Fruit fly (Drosophila melanogaster) whole organism, pupa: ENCODE measurements around the gene Fer1.

Source experiments
- CG10348 ChIP-seq: fragments of 200-800 bp; sonication (Bioruptor generic); IDR thresholded peaks from 2 replicates; pipeline ENCODE4 v1.3.6; 2022; ENCODE audit warnings: missing biosample characterization, missing genetic modification characterization
- CG12605 ChIP-seq: fragments of 200-800 bp; sonication (Bioruptor generic); IDR thresholded peaks from 2 replicates; pipeline ENCODE4 v1.3.6; 2022; ENCODE audit warnings: missing biosample characterization, missing genetic modification characterization
- CG13204 ChIP-seq: fragments of 200-800 bp; sonication (Bioruptor generic); optimal IDR thresholded peaks from 2 replicates; lab custom pipeline; 2018; ENCODE audit warnings: missing biosample characterization, mild to moderate bottlenecking, missing genetic modification characterization, moderate library complexity
- CG14655 ChIP-seq: fragments of 200-800 bp; sonication (Bioruptor generic); optimal IDR thresholded peaks from 3 replicates; lab custom pipeline; 2017; ENCODE audit warnings: mild to moderate bottlenecking, missing biosample characterization, missing genetic modification reagents, missing genetic modification characterization
- CG15710 ChIP-seq: fragments of 200-800 bp; sonication (Bioruptor generic); optimal IDR thresholded peaks from 2 replicates; lab custom pipeline; 2018; ENCODE audit warnings: missing biosample characterization, mild to moderate bottlenecking, missing genetic modification characterization, moderate library complexity
- CG17806 ChIP-seq: fragments of 200-800 bp; sonication (Bioruptor generic); optimal IDR thresholded peaks from 2 replicates; lab custom pipeline; 2018; ENCODE audit warnings: missing biosample characterization, mild to moderate bottlenecking, missing genetic modification characterization, moderate library complexity
- CG32121 ChIP-seq: fragments of 200-800 bp; sonication (Bioruptor generic); IDR thresholded peaks from 2 replicates; pipeline ENCODE4 v1.3.6; 2022; ENCODE audit warnings: missing biosample characterization, missing genetic modification characterization
- CG34367 ChIP-seq: fragments of 200-800 bp; sonication (Bioruptor generic); optimal IDR thresholded peaks from 2 replicates; lab custom pipeline; 2018; ENCODE audit warnings: missing biosample characterization, mild to moderate bottlenecking, missing genetic modification characterization
- CG4496 ChIP-seq: fragments of 200-800 bp; sonication (Bioruptor generic); IDR thresholded peaks from 3 replicates; pipeline ENCODE4 v1.3.6; 2022; ENCODE audit warnings: missing biosample characterization, missing genetic modification characterization
- CG8159 ChIP-seq: fragments of 200-800 bp; sonication (Bioruptor generic); optimal IDR thresholded peaks from 3 replicates; lab custom pipeline; 2018; ENCODE audit warnings: missing biosample characterization, mild to moderate bottlenecking, missing genetic modification characterization, moderate library complexity
- CG8301 ChIP-seq: fragments of 200-800 bp; sonication (Bioruptor generic); optimal IDR thresholded peaks from 2 replicates; lab custom pipeline; 2018; ENCODE audit warnings: missing biosample characterization, mild to moderate bottlenecking, missing genetic modification characterization
- CG9948 ChIP-seq: fragments of 200-800 bp; sonication (Bioruptor generic); optimal IDR thresholded peaks from 2 replicates; lab custom pipeline; 2018; ENCODE audit warnings: missing biosample characterization, mild to moderate bottlenecking, missing genetic modification characterization, moderate library complexity
- D1 ChIP-seq: fragments of 200-800 bp; sonication (Bioruptor generic); optimal IDR thresholded peaks from 2 replicates; lab custom pipeline; 2018; ENCODE audit warnings: missing biosample characterization, mild to moderate bottlenecking, missing genetic modification characterization, moderate library complexity
- EcR ChIP-seq: fragments of 200-800 bp; sonication (Bioruptor generic); optimal IDR thresholded peaks from 3 replicates; lab custom pipeline; 2019; ENCODE audit warnings: missing biosample characterization, missing genetic modification characterization, mild to moderate bottlenecking, moderate library complexity, missing genetic modification reagents
- Ets98B ChIP-seq: fragments of 200-800 bp; sonication (Bioruptor generic); IDR thresholded peaks from 2 replicates; pipeline ENCODE4 v1.3.6; 2022; ENCODE audit warnings: missing biosample characterization, missing genetic modification characterization
- Pif1A ChIP-seq: fragments of 200-800 bp; sonication (Bioruptor generic); optimal IDR thresholded peaks from 3 replicates; lab custom pipeline; 2016; ENCODE audit warnings: missing biosample characterization, missing genetic modification characterization
- Pif1B ChIP-seq: fragments of 200-800 bp; sonication (Bioruptor generic); optimal IDR thresholded peaks from 3 replicates; lab custom pipeline; 2016; ENCODE audit warnings: missing biosample characterization, missing genetic modification characterization
- Snoo ChIP-seq: fragments of 200-800 bp; sonication (Bioruptor generic); optimal IDR thresholded peaks from 3 replicates; lab custom pipeline; 2017; ENCODE audit warnings: missing biosample characterization, mild to moderate bottlenecking, missing genetic modification characterization, inconsistent platforms
- fd96Ca ChIP-seq: fragments of 200-800 bp; sonication (Bioruptor generic); IDR thresholded peaks from 3 replicates; pipeline ENCODE4 v1.3.6; 2022; ENCODE audit warnings: missing biosample characterization, missing genetic modification characterization
- gl ChIP-seq: fragments of 200-800 bp; sonication (Bioruptor generic); optimal IDR thresholded peaks from 2 replicates; lab custom pipeline; 2018; ENCODE audit warnings: missing biosample characterization, mild to moderate bottlenecking, missing genetic modification characterization
- rn ChIP-seq: fragments of 200-800 bp; sonication (Bioruptor generic); IDR thresholded peaks from 2 replicates; pipeline ENCODE4 v1.3.6; 2022; ENCODE audit warnings: missing biosample characterization, missing genetic modification characterization

Fer1 gene

dm6 chr3R:7150544-7151406 lies 14.8 kb downstream of the Fer1 start, which contains the start of the genes gfzf and Sas-4:
TSS of gene gfzf (minus strand) at chr3R:7150968.
TSS of gene Sas-4 (plus strand) at chr3R:7151367.
- peak; percentile 29; the same call in 1 of the 2 replicates for TF ChIP-seq Ets98B
- peak; percentile 84 for TF ChIP-seq fd96Ca (GFP tag; lab: Robert Waterston, UW)
- TF ChIP-seq CG9948: peak; percentile 39
- 0 out of 2 replicates have a peak, but pooled peaks have one; percentile 8 for TF ChIP-seq CG12605 (GFP tag; lab: Robert Waterston, UW)
- no peak for TF ChIP-seq CG8301 (tag; lab: Kevin White, UChicago)
- TF ChIP-seq Pif1B (GFP tag; lab: Kevin White, UChicago): no peak
- no peak for TF ChIP-seq Pif1A
- peak; percentile 64; the same call in 2 of the 3 replicates for TF ChIP-seq CG4496 (GFP tag; lab: Robert Waterston, UW)
- peak; percentile 62 for TF ChIP-seq Snoo (tag; lab: Kevin White, UChicago)
- TF ChIP-seq CG14655 (GFP tag; lab: Kevin White, UChicago): no peak
- peak; percentile 62 for TF ChIP-seq CG15710 (tag; lab: Kevin White, UChicago)
- TF ChIP-seq rn (GFP tag; lab: Robert Waterston, UW): peak; percentile 43; the same call in 1 of the 2 replicates
- TF ChIP-seq CG13204: no peak
- TF ChIP-seq EcR (GFP tag; lab: Kevin White, UChicago): no peak
- no peak for TF ChIP-seq gl (tag; lab: Kevin White, UChicago)
- TF ChIP-seq D1 (tag; lab: Kevin White, UChicago): no peak
- peak; percentile 50 for TF ChIP-seq CG17806 (tag; lab: Kevin White, UChicago)
- TF ChIP-seq CG8159 (tag; lab: Kevin White, UChicago): no peak
- no peak for TF ChIP-seq CG10348 (GFP tag; lab: Robert Waterston, UW)
- peak; percentile 51 for TF ChIP-seq CG34367 (tag; lab: Kevin White, UChicago)
- no peak; the same call in 1 of the 2 replicates for TF ChIP-seq CG32121 (GFP tag; lab: Robert Waterston, UW)

dm6 chr3R:7154586-7155357 lies 18.8 kb downstream of the Fer1 start, which contains the start of gene MAGE:
TSS of gene MAGE (minus strand) at chr3R:7155180.
- TF ChIP-seq Pif1A (no peak), CG8301 (tag; lab: Kevin White, UChicago) (no peak), CG4496 (GFP tag; lab: Robert Waterston, UW) (no peak), CG14655 (GFP tag; lab: Kevin White, UChicago) (no peak), CG12605 (GFP tag; lab: Robert Waterston, UW) (no peak), CG32121 (GFP tag; lab: Robert Waterston, UW) (no peak), CG34367 (tag; lab: Kevin White, UChicago) (no peak), CG13204 (no peak), Pif1B (GFP tag; lab: Kevin White, UChicago) (no peak), CG17806 (tag; lab: Kevin White, UChicago) (no peak), Snoo (tag; lab: Kevin White, UChicago) (no peak), EcR (GFP tag; lab: Kevin White, UChicago) (no peak), CG10348 (GFP tag; lab: Robert Waterston, UW) (no peak)

- TF ChIP-seq CG15710 (tag; lab: Kevin White, UChicago): no peak
- no peak for TF ChIP-seq CG12605 (GFP tag; lab: Robert Waterston, UW)
- TF ChIP-seq Ets98B: no peak
- TF ChIP-seq CG32121 (GFP tag; lab: Robert Waterston, UW): no peak
- no peak for TF ChIP-seq CG8301 (tag; lab: Kevin White, UChicago)
- no peak for TF ChIP-seq CG13204
- TF ChIP-seq D1 (tag; lab: Kevin White, UChicago): no peak
- no peak for TF ChIP-seq CG34367 (tag; lab: Kevin White, UChicago)
- TF ChIP-seq CG8159 (tag; lab: Kevin White, UChicago): no peak
- no peak for TF ChIP-seq CG10348 (GFP tag; lab: Robert Waterston, UW)
- no peak for TF ChIP-seq CG17806 (tag; lab: Kevin White, UChicago)
- TF ChIP-seq Snoo (tag; lab: Kevin White, UChicago): no peak
- no peak for TF ChIP-seq CG4496 (GFP tag; lab: Robert Waterston, UW)
- no peak for TF ChIP-seq Pif1B (GFP tag; lab: Kevin White, UChicago)
- no peak for TF ChIP-seq Pif1A
- no peak for TF ChIP-seq rn (GFP tag; lab: Robert Waterston, UW)
- TF ChIP-seq CG9948: no peak
- no peak for TF ChIP-seq gl (tag; lab: Kevin White, UChicago)
- no peak for TF ChIP-seq CG14655 (GFP tag; lab: Kevin White, UChicago)
- no peak for TF ChIP-seq fd96Ca (GFP tag; lab: Robert Waterston, UW)
These were observed 21.1 kb downstream of the Fer1 start for dm6 chr3R:7157102-7157501.

dm6 chr3R:7159615-7160014 lies 23.6 kb downstream of the Fer1 start:
- TF ChIP-seq CG12605 (GFP tag; lab: Robert Waterston, UW): no peak
- peak; percentile 9 for TF ChIP-seq EcR (GFP tag; lab: Kevin White, UChicago)
- peak; percentile 0 for TF ChIP-seq Snoo (tag; lab: Kevin White, UChicago)
- peak; percentile 13 for TF ChIP-seq Pif1B (GFP tag; lab: Kevin White, UChicago)
